Worm (Caenorhabditis elegans) whole organism, young adult: ENCODE measurements around the gene daao-1.

Experiments used
- B0336.3 ChIP-seq: fragments of 200-800 bp; sonication (Bioruptor generic); IDR thresholded peaks from 2 replicates; pipeline ENCODE4 v1.3.6; 2022; ENCODE audit warnings: missing genetic modification characterization, missing compliant biosample characterization
- F23B12.7 ChIP-seq: sonication (generic microtip); optimal IDR thresholded peaks from 2 replicates; lab custom pipeline; 2017; ENCODE audit warnings: missing genetic modification characterization, mild to moderate bottlenecking, missing compliant biosample characterization, antibody characterized with exemption, moderate library complexity; ENCODE audit not compliant: insufficient read depth
- F33H1.4 ChIP-seq: fragments of 200-800 bp; sonication (Bioruptor generic); IDR thresholded peaks from 2 replicates; pipeline ENCODE4 v1.3.6; 2022; ENCODE audit warnings: missing genetic modification reagents, missing genetic modification characterization, missing compliant biosample characterization
- F37B4.10 ChIP-seq: fragments of 200-800 bp; sonication (Bioruptor generic); IDR thresholded peaks from 2 replicates; pipeline ENCODE4 v1.3.6; 2022; ENCODE audit warnings: missing genetic modification characterization, missing compliant biosample characterization
- K11D2.4 ChIP-seq: fragments of 200-800 bp; sonication (Bioruptor generic); IDR thresholded peaks from 2 replicates; pipeline ENCODE4 v1.3.6; 2022; ENCODE audit warnings: missing genetic modification reagents, missing genetic modification characterization, missing compliant biosample characterization
- Y53G8AR.9 ChIP-seq: fragments of 200-800 bp; sonication (Bioruptor generic); conservative IDR thresholded peaks from 2 replicates; pipeline ENCODE4 v1.3.6; 2022; ENCODE audit warnings: missing genetic modification reagents, missing genetic modification characterization, missing compliant biosample characterization
- Y79H2A.3 ChIP-seq: fragments of 200-800 bp; sonication (Bioruptor generic); conservative IDR thresholded peaks from 2 replicates; pipeline ENCODE4 v1.3.6; 2022; ENCODE audit warnings: missing genetic modification reagents, missing genetic modification characterization, missing compliant biosample characterization
- athp-1 ChIP-seq: sonication (generic microtip); optimal IDR thresholded peaks from 2 replicates; lab custom pipeline; 2017; ENCODE audit warnings: mild to moderate bottlenecking, missing genetic modification characterization, missing compliant biosample characterization
- attf-3 ChIP-seq: fragments of 200-800 bp; sonication (Bioruptor generic); conservative IDR thresholded peaks from 2 replicates; pipeline ENCODE4 v1.3.6; 2022; ENCODE audit warnings: missing genetic modification reagents, missing genetic modification characterization, missing compliant biosample characterization
- attf-6 ChIP-seq: fragments of 200-800 bp; sonication (Bioruptor generic); IDR thresholded peaks from 2 replicates; pipeline ENCODE4 v1.3.6; 2022; ENCODE audit warnings: missing genetic modification reagents, missing genetic modification characterization, missing compliant biosample characterization
- ccch-3 ChIP-seq: fragments of 200-800 bp; sonication (Bioruptor generic); optimal IDR thresholded peaks from 2 replicates; lab custom pipeline; 2018; ENCODE audit warnings: mild to moderate bottlenecking, missing genetic modification characterization, missing compliant biosample characterization
- cebp-1 ChIP-seq, 2 experiments: fragments of 200-800 bp in 1 of 2; sonication (Bioruptor generic) in 1 of 2; sonication (generic microtip) in 1 of 2; IDR thresholded peaks in 1 of 2; optimal IDR thresholded peaks in 1 of 2; 2 replicates each; pipeline versions ENCODE4 v1.3.6 to Lab custom; 2017 to 2022; ENCODE audit warnings: missing compliant biosample characterization in 2 of 2, missing genetic modification characterization in 2 of 2, mild to moderate bottlenecking in 1 of 2, missing genetic modification reagents in 1 of 2, moderate library complexity in 1 of 2
- efl-1 ChIP-seq: fragments of 150-350 bp; optimal IDR thresholded peaks from 2 replicates; lab custom pipeline; 2014; ENCODE audit warnings: missing biosample characterization, missing genetic modification reagents, missing genetic modification characterization
- egrh-3 ChIP-seq: fragments of 200-800 bp; sonication (Bioruptor generic); IDR thresholded peaks from 2 replicates; pipeline ENCODE4 v1.3.6; 2022; ENCODE audit warnings: missing genetic modification reagents, missing genetic modification characterization, missing compliant biosample characterization
- him-1 ChIP-seq: sonication (generic microtip); optimal IDR thresholded peaks from 2 replicates; lab custom pipeline; 2016; ENCODE audit warnings: missing genotype, missing genetic modification reagents, missing genetic modification characterization, missing compliant biosample characterization
- hlh-12 ChIP-seq: sonication (generic microtip); optimal IDR thresholded peaks from 2 replicates; lab custom pipeline; 2016; ENCODE audit warnings: missing genetic modification characterization, missing compliant biosample characterization
- hlh-26 ChIP-seq: fragments of 200-800 bp; sonication (Bioruptor generic); conservative IDR thresholded peaks from 2 replicates; pipeline ENCODE4 v1.3.6; 2022; ENCODE audit warnings: missing genetic modification reagents, missing genetic modification characterization, missing compliant biosample characterization
- hrde-1 ChIP-seq: sonication (generic microtip); optimal IDR thresholded peaks from 2 replicates; lab custom pipeline; 2016; ENCODE audit warnings: missing genetic modification characterization, mild to moderate bottlenecking, missing compliant biosample characterization, moderate library complexity, missing genotype, missing genetic modification reagents, borderline replicate concordance
- hsf-1 ChIP-seq: fragments of 200-800 bp; sonication (Bioruptor generic); IDR thresholded peaks from 2 replicates; pipeline ENCODE4 v1.3.6; 2022; ENCODE audit warnings: missing genetic modification reagents, missing genetic modification characterization, missing compliant biosample characterization
- let-526 ChIP-seq: fragments of 200-800 bp; sonication (Bioruptor generic); IDR thresholded peaks from 2 replicates; pipeline ENCODE4 v1.3.6; 2022; ENCODE audit warnings: missing genetic modification reagents, missing genetic modification characterization, missing compliant biosample characterization
- madf-3 ChIP-seq: fragments of 200-800 bp; sonication (Bioruptor generic); IDR thresholded peaks from 2 replicates; pipeline ENCODE4 v1.3.6; 2022; ENCODE audit warnings: missing genetic modification reagents, missing genetic modification characterization, missing compliant biosample characterization
- nfyb-1 ChIP-seq: fragments of 200-800 bp; sonication (Bioruptor generic); IDR thresholded peaks from 2 replicates; pipeline ENCODE4 v1.3.6; 2022; ENCODE audit warnings: missing genetic modification reagents, missing genetic modification characterization, missing compliant biosample characterization
- nhr-27 ChIP-seq: fragments of 200-800 bp; sonication (Bioruptor generic); optimal IDR thresholded peaks from 2 replicates; lab custom pipeline; 2018; ENCODE audit warnings: mild to moderate bottlenecking, missing genetic modification characterization, moderate library complexity, missing compliant biosample characterization
- rcor-1 ChIP-seq: fragments of 200-800 bp; sonication (Bioruptor generic); IDR thresholded peaks from 2 replicates; pipeline ENCODE4 v1.3.6; 2022; ENCODE audit warnings: missing genetic modification reagents, missing genetic modification characterization, missing compliant biosample characterization
- repo-1 ChIP-seq: sonication (generic microtip); optimal IDR thresholded peaks from 2 replicates; lab custom pipeline; 2017; ENCODE audit warnings: mild to moderate bottlenecking, missing genetic modification characterization, missing compliant biosample characterization
- sea-2 ChIP-seq: fragments of 200-800 bp; sonication (Bioruptor generic); IDR thresholded peaks from 2 replicates; pipeline ENCODE4 v1.3.6; 2022; ENCODE audit warnings: missing genetic modification characterization, missing compliant biosample characterization
- snpc-1.1 ChIP-seq: sonication (generic microtip); optimal IDR thresholded peaks from 2 replicates; lab custom pipeline; 2017; ENCODE audit warnings: missing genetic modification characterization, mild to moderate bottlenecking, missing compliant biosample characterization, antibody characterized with exemption, moderate library complexity, missing genotype, missing genetic modification reagents; ENCODE audit not compliant: insufficient read depth
- xnd-1 ChIP-seq: sonication (generic microtip); optimal IDR thresholded peaks from 2 replicates; lab custom pipeline; 2016; ENCODE audit warnings: missing genotype, missing genetic modification reagents, missing genetic modification characterization, missing compliant biosample characterization
- zfh-2 ChIP-seq: fragments of 200-800 bp; sonication (Bioruptor generic); conservative IDR thresholded peaks from 2 replicates; pipeline ENCODE4 v1.3.6; 2022; ENCODE audit warnings: missing genetic modification reagents, missing genetic modification characterization, missing compliant biosample characterization
- zim-3 ChIP-seq: sonication (generic microtip); optimal IDR thresholded peaks from 2 replicates; lab custom pipeline; 2017; ENCODE audit warnings: mild to moderate bottlenecking, missing genetic modification characterization, moderate library complexity, missing compliant biosample characterization
- ztf-25 ChIP-seq: fragments of 200-800 bp; sonication (Bioruptor generic); IDR thresholded peaks from 2 replicates; pipeline ENCODE4 v1.3.6; 2022; ENCODE audit warnings: missing genetic modification reagents, missing genetic modification characterization, missing compliant biosample characterization

daao-1 gene

ce11 chrIV:2607513-2608101, 6.4 kb upstream of the daao-1 start, which contains the start of gene vamp-7 (continued):
- TF ChIP-seq xnd-1 (tag; lab: Kevin White, UChicago) (peak; percentile 91), let-526 (no peak), F33H1.4 (GFP tag; lab: Robert Waterston, UW) (peak; percentile 91), attf-6 (GFP tag; lab: Robert Waterston, UW) (peak; percentile 56; the same call in 1 of the 2 replicates), rcor-1 (GFP tag; lab: Robert Waterston, UW) (0 out of 2 replicates have a peak, but pooled peaks have one; percentile 18), hsf-1 (GFP tag; lab: Robert Waterston, UW) (peak; percentile 65), him-1 (tag; lab: Kevin White, UChicago) (peak; percentile 1), cebp-1 (GFP tag; IDR thresholded peaks at IDR 0.05; lab: Robert Waterston, UW) (no peak), cebp-1 (tag; optimal IDR thresholded peaks at IDR 0.05; lab: Kevin White, UChicago) (peak; percentile 42), hrde-1 (peak; percentile 13), Y53G8AR.9 (GFP tag; lab: Robert Waterston, UW) (no peak), athp-1 (peak; percentile 49)

ce11 chrIV:2610409-2610808, 3.6 kb upstream of the daao-1 start, which contains the start of gene Y69A2AR.32:
Gene Y69A2AR.32, plus strand, starts transcription at chrIV:2610436.
- TF ChIP-seq F23B12.7 (no peak), nfyb-1 (GFP tag; lab: Robert Waterston, UW) (0 out of 2 replicates have a peak, but pooled peaks have one; percentile 14), snpc-1.1 (tag; lab: Kevin White, UChicago) (no peak), madf-3 (GFP tag; lab: Robert Waterston, UW) (peak; percentile 80; the same call in 1 of the 2 replicates), hlh-26 (GFP tag; lab: Robert Waterston, UW) (no peak), cebp-1 (GFP tag; IDR thresholded peaks at IDR 0.05; lab: Robert Waterston, UW) (no peak), cebp-1 (tag; optimal IDR thresholded peaks at IDR 0.05; lab: Kevin White, UChicago) (peak; percentile 5), ztf-25 (no peak), egrh-3 (peak; percentile 30; the same call in 1 of the 2 replicates), B0336.3 (GFP tag; lab: Robert Waterston, UW) (peak; percentile 52; the same call in 1 of the 2 replicates), zim-3 (tag; lab: Kevin White, UChicago) (peak; percentile 45), zfh-2 (GFP tag; lab: Robert Waterston, UW) (peak; percentile 74; the same call in 1 of the 2 replicates)
- TF ChIP-seq, all 124 proteins: peak for 7

- no peak for TF ChIP-seq cebp-1 (GFP tag; IDR thresholded peaks at IDR 0.05; lab: Robert Waterston, UW)
- no peak for TF ChIP-seq cebp-1 (tag; optimal IDR thresholded peaks at IDR 0.05; lab: Kevin White, UChicago)
- peak; percentile 87 for TF ChIP-seq attf-3
- TF ChIP-seq Y79H2A.3 (GFP tag; lab: Robert Waterston, UW) = no peak
These were observed 3.0 kb upstream of the daao-1 start for ce11 chrIV:2610974-2611373.

ce11 chrIV:2613011-2613503, 937 bp upstream of the daao-1 start, which contains the start of gene Y69A2AR.28:
Gene Y69A2AR.28, minus strand, starts transcription at chrIV:2613061.
- TF ChIP-seq efl-1 (peak; percentile 57), F37B4.10 (no peak)

- TF ChIP-seq nhr-27 (no peak), repo-1 (no peak), sea-2 (GFP tag; lab: Robert Waterston, UW) (no peak), hlh-12 (no peak), K11D2.4 (GFP tag; lab: Robert Waterston, UW) (no peak), ccch-3 (no peak)
These were observed 2.9 kb downstream of the daao-1 start for ce11 chrIV:2616853-2617252.
